Worm (Caenorhabditis elegans) whole organism, mixed stage, embryonic: ENCODE results near the gene fbxb-18.

Source experiments
- ceh-43 ChIP-seq: fragments of 200-800 bp; sonication (Bioruptor generic); optimal IDR thresholded peaks from 2 replicates; lab custom pipeline; 2018; ENCODE audit warnings: mild to moderate bottlenecking, missing genetic modification characterization, moderate library complexity, missing compliant biosample characterization
- elt-3 ChIP-seq: fragments of 150-350 bp; optimal IDR thresholded peaks from 2 replicates; lab custom pipeline; 2014; ENCODE audit warnings: missing biosample characterization, missing genetic modification characterization
- flh-1 ChIP-seq: fragments of 200-800 bp; sonication (Bioruptor generic); optimal IDR thresholded peaks from 2 replicates; lab custom pipeline; 2018; ENCODE audit warnings: mild to moderate bottlenecking, missing genetic modification characterization, moderate library complexity, missing compliant biosample characterization
- lin-32 ChIP-seq: fragments of 200-800 bp; sonication (Bioruptor generic); optimal IDR thresholded peaks from 2 replicates; lab custom pipeline; 2018; ENCODE audit warnings: mild to moderate bottlenecking, missing genetic modification characterization, missing compliant biosample characterization
- nhr-12 ChIP-seq: fragments of 150-350 bp; optimal IDR thresholded peaks from 2 replicates; lab custom pipeline; 2014; ENCODE audit warnings: missing biosample characterization, missing genetic modification characterization

ce11 chrII:1694530-1694929 lies 5.8 kb upstream of the fbxb-18 start, which contains the start of gene fbxc-26:
- no peak for TF ChIP-seq flh-1 (GFP tag; lab: Kevin White, UChicago)
- no peak for TF ChIP-seq nhr-12
- no peak for TF ChIP-seq ceh-43
- no peak for TF ChIP-seq elt-3
- TF ChIP-seq lin-32 (GFP tag; lab: Kevin White, UChicago): no peak
